Worm (Caenorhabditis elegans): ENCODE data around the gene tbc-12.

Gene tbc-12

ce11 chrX:2550665-2551064 is 18.4 kb upstream of the tbc-12 start:
- TF ChIP-seq unc-98 (GFP tag; IDR thresholded peaks at IDR 0.05) (no peak), mep-1 (tag; optimal IDR thresholded peaks at IDR 0.05) (peak; percentile 2), irx-1 (tag; optimal IDR thresholded peaks at IDR 0.05) (no peak), dsc-1 (tag; optimal IDR thresholded peaks at IDR 0.05) (peak; percentile 17), skn-1 (tag; optimal IDR thresholded peaks at IDR 0.05) (peak; percentile 12), lin-14 (GFP tag; optimal IDR thresholded peaks at IDR 0.05) (peak; percentile 66)

- TF ChIP-seq dpl-1 (GFP tag; optimal IDR thresholded peaks at IDR 0.05) (peak in 1 of 3 experiments; percentile 30), aly-2 (tag; optimal IDR thresholded peaks at IDR 0.05) (no peak), nhr-71 (tag; optimal IDR thresholded peaks at IDR 0.05) (peak; percentile 80), nhr-90 (tag; optimal IDR thresholded peaks at IDR 0.05; ENCODE audit: poor library complexity) (peak; percentile 74), skn-1 (tag; optimal IDR thresholded peaks at IDR 0.05) (peak; percentile 94), swsn-7 (tag; optimal IDR thresholded peaks at IDR 0.05) (peak; percentile 75), lin-14 (GFP tag; optimal IDR thresholded peaks at IDR 0.05) (peak; percentile 79), xbp-1 (tag; optimal IDR thresholded peaks at IDR 0.05) (peak; percentile 29), nhr-20 (tag; optimal IDR thresholded peaks at IDR 0.05) (peak; percentile 75), tbx-2 (tag; optimal IDR thresholded peaks at IDR 0.05) (peak; percentile 57), unc-130 (tag; optimal IDR thresholded peaks at IDR 0.05) (peak; percentile 36), dsc-1 (tag; optimal IDR thresholded peaks at IDR 0.05) (peak; percentile 74), zip-4 (GFP tag; optimal IDR thresholded peaks at IDR 0.05) (no peak), lsy-2 (tag; optimal IDR thresholded peaks at IDR 0.05) (peak; percentile 45 to 70), lir-3 (tag; optimal IDR thresholded peaks at IDR 0.05; ENCODE audit: poor library complexity) (peak; percentile 48), mdl-1 (tag; optimal IDR thresholded peaks at IDR 0.05) (peak in 1 of 2 experiments; percentile 53), unc-86 (tag; optimal IDR thresholded peaks at IDR 0.05) (peak; percentile 38), nhr-11 (tag; optimal IDR thresholded peaks at IDR 0.05) (no peak), nhr-77 (tag; optimal IDR thresholded peaks at IDR 0.05) (peak; percentile 82), ztf-11 (tag; optimal IDR thresholded peaks at IDR 0.05) (peak in 1 of 2 experiments; percentile 50), ets-5 (GFP tag; IDR thresholded peaks at IDR 0.05) (no peak), ceh-88 (GFP tag; IDR thresholded peaks at IDR 0.05) (peak; percentile 27; the same call in 1 of the 2 replicates), snpc-4 (tag; optimal IDR thresholded peaks at IDR 0.05) (peak; percentile 48), lin-13 (GFP tag; optimal IDR thresholded peaks at IDR 0.05) (no peak), tlp-1 (tag; optimal IDR thresholded peaks at IDR 0.05) (no peak), mef-2 (tag; optimal IDR thresholded peaks at IDR 0.05) (peak; percentile 29), elt-3 (tag; optimal IDR thresholded peaks at IDR 0.05) (peak in 1 of 6 experiments; percentile 49), mab-9 (GFP tag; IDR thresholded peaks at IDR 0.05) (no peak), unc-30 (tag; optimal IDR thresholded peaks at IDR 0.05) (no peak), fkh-8 (tag; optimal IDR thresholded peaks at IDR 0.05) (peak; percentile 42), C16A3.4 (tag; optimal IDR thresholded peaks at IDR 0.05) (peak; percentile 71), ceh-8 (GFP tag; optimal IDR thresholded peaks at IDR 0.05) (peak; percentile 41), efl-1 (optimal IDR thresholded peaks at IDR 0.05) (peak in 1 of 2 experiments; percentile 17), efl-1 (GFP tag; optimal IDR thresholded peaks at IDR 0.05 in 1 of 2) (peak in 1 of 2 experiments; percentile 93), Y116A8C.19 (tag; optimal IDR thresholded peaks at IDR 0.05; ENCODE audit: borderline replicate concordance) (no peak), pag-3 (tag; optimal IDR thresholded peaks at IDR 0.05; ENCODE audit: borderline replicate concordance, insufficient read depth) (peak; percentile 52), mep-1 (tag; optimal IDR thresholded peaks at IDR 0.05) (peak; percentile 86), nhr-76 (tag; optimal IDR thresholded peaks at IDR 0.05) (no peak), fkh-10 (GFP tag; optimal IDR thresholded peaks at IDR 0.05) (peak; percentile 15), efl-3 (GFP tag; optimal IDR thresholded peaks at IDR 0.05) (no peak), ceh-90 (tag; optimal IDR thresholded peaks at IDR 0.05) (no peak), nhr-47 (tag; optimal IDR thresholded peaks at IDR 0.05) (peak; percentile 80), irx-1 (tag; optimal IDR thresholded peaks at IDR 0.05) (peak; percentile 65), elt-2 (tag; optimal IDR thresholded peaks at IDR 0.05) (peak; percentile 12), pax-3 (tag; optimal IDR thresholded peaks at IDR 0.05) (peak; percentile 30), ama-1 (optimal IDR thresholded peaks at IDR 0.05) (no peak), ceh-82 (tag; optimal IDR thresholded peaks at IDR 0.05) (peak; percentile 30 to 65 (median 36)), nhr-19 (GFP tag; conservative IDR thresholded peaks at IDR 0.05) (peak; percentile 76), rnt-1 (tag; optimal IDR thresholded peaks at IDR 0.05) (peak; percentile 75)
Measured at ce11 chrX:2549322-2549721, 17.1 kb upstream of the tbc-12 start.
